Fruit fly (Drosophila melanogaster) whole organism, wandering third instar larva: ENCODE results near the gene CG1317.
A peak's percentile ranks its signal among the peaks of the same experiment; 100 is the strongest.

Experiments used
- CG32264 ChIP-seq: fragments of 200-800 bp; sonication (Bioruptor generic); optimal IDR thresholded peaks from 2 replicates; lab custom pipeline; 2016; ENCODE audit warnings: missing biosample characterization, missing genetic modification characterization
- CG9705 ChIP-seq: fragments of 200-800 bp; sonication (Bioruptor generic); optimal IDR thresholded peaks from 2 replicates; lab custom pipeline; 2018; ENCODE audit warnings: missing biosample characterization, mild to moderate bottlenecking, missing genetic modification characterization
- CrebA ChIP-seq: fragments of 200-800 bp; sonication (Bioruptor generic); optimal IDR thresholded peaks from 2 replicates; lab custom pipeline; 2016; ENCODE audit warnings: missing biosample characterization, mild to moderate bottlenecking, missing genetic modification characterization, borderline replicate concordance
- Dfd ChIP-seq: fragments of >200 bp; optimal IDR thresholded peaks from 2 replicates; lab custom pipeline; 2017; ENCODE audit warnings: missing biosample characterization, missing genetic modification characterization
- Dif ChIP-seq: fragments of 200-275, 200-300 bp; sonication (Bioruptor generic); optimal IDR thresholded peaks from 2 replicates; lab custom pipeline; 2018; ENCODE audit warnings: missing biosample characterization, missing genetic modification characterization; ENCODE audit not compliant: partially characterized antibody
- HLH106 ChIP-seq: fragments of 200-800 bp; optimal IDR thresholded peaks from 3 replicates; lab custom pipeline; 2019; ENCODE audit warnings: missing biosample characterization, mild to moderate bottlenecking, missing genetic modification characterization, moderate library complexity
- Hnf4 ChIP-seq: fragments of 200-800 bp; sonication (Bioruptor generic); optimal IDR thresholded peaks from 2 replicates; lab custom pipeline; 2016; ENCODE audit warnings: missing biosample characterization, mild to moderate bottlenecking, missing genetic modification characterization
- Hr78 ChIP-seq: fragments of >200 bp; optimal IDR thresholded peaks from 2 replicates; lab custom pipeline; 2017; ENCODE audit warnings: missing biosample characterization, missing genetic modification characterization
- Hr83 ChIP-seq: fragments of 200-300 bp; sonication (Bioruptor generic); optimal IDR thresholded peaks from 2 replicates; lab custom pipeline; 2016; ENCODE audit warnings: missing biosample characterization, mild to moderate bottlenecking, missing genetic modification characterization, moderate library complexity; ENCODE audit not compliant: poor library complexity, severe bottlenecking
- Jra ChIP-seq: sonication (Bioruptor generic); optimal IDR thresholded peaks from 2 replicates; lab custom pipeline; 2016; ENCODE audit warnings: missing biosample characterization, missing genetic modification characterization
- Mio ChIP-seq: sonication (Bioruptor generic); optimal IDR thresholded peaks from 2 replicates; lab custom pipeline; 2016; ENCODE audit warnings: missing biosample characterization, missing genetic modification characterization
- Myc ChIP-seq: fragments of >200 bp; optimal IDR thresholded peaks from 2 replicates; lab custom pipeline; 2017
- N ChIP-seq: fragments of >200 bp; optimal IDR thresholded peaks from 2 replicates; lab custom pipeline; 2018; ENCODE audit warnings: missing biosample characterization, missing external identifiers, missing genetic modification characterization
- OdsH ChIP-seq: fragments of 200-800 bp; sonication (Bioruptor generic); optimal IDR thresholded peaks from 2 replicates; lab custom pipeline; 2016; ENCODE audit warnings: missing biosample characterization, mild to moderate bottlenecking, missing genetic modification characterization
- Rel ChIP-seq, 2 experiments: fragments of 200-800 bp; sonication (Bioruptor generic) in 1 of 2; optimal IDR thresholded peaks; 2 replicates in 1 of 2; 3 replicates in 1 of 2; lab custom pipeline; 2016 to 2019; ENCODE audit warnings: mild to moderate bottlenecking in 2 of 2, missing biosample characterization in 2 of 2, missing genetic modification characterization in 2 of 2, moderate library complexity in 1 of 2
- Sp1 ChIP-seq: fragments of 200-800 bp; sonication (Bioruptor generic); optimal IDR thresholded peaks from 3 replicates; lab custom pipeline; 2019; ENCODE audit warnings: missing biosample characterization, mild to moderate bottlenecking, missing genetic modification characterization, moderate library complexity
- Vsx2 ChIP-seq: fragments of 200-300, 225-300 bp; sonication (Bioruptor generic); optimal IDR thresholded peaks from 2 replicates; lab custom pipeline; 2018; ENCODE audit warnings: missing biosample characterization, missing genetic modification characterization; ENCODE audit not compliant: partially characterized antibody
- br ChIP-seq: fragments of 200-800 bp; sonication (Bioruptor generic); optimal IDR thresholded peaks from 2 replicates; lab custom pipeline; 2016; ENCODE audit warnings: missing biosample characterization, missing genetic modification characterization
- brk ChIP-seq: fragments of 200-800 bp; sonication (Bioruptor generic); optimal IDR thresholded peaks from 2 replicates; lab custom pipeline; 2016; ENCODE audit warnings: missing biosample characterization, mild to moderate bottlenecking, missing genetic modification characterization
- dl ChIP-seq, 2 experiments: fragments of 175-275, 200-275 bp in 1 of 2; fragments of 200-275 bp in 1 of 2; sonication (Bioruptor generic); optimal IDR thresholded peaks; lab custom pipeline; 2018; ENCODE audit warnings: mild to moderate bottlenecking in 2 of 2, missing biosample characterization in 2 of 2, missing genetic modification characterization in 2 of 2, moderate library complexity in 2 of 2; ENCODE audit not compliant: partially characterized antibody in 2 of 2, insufficient read depth in 1 of 2
- dmrt93B ChIP-seq: fragments of 200-800 bp; sonication (Bioruptor generic); optimal IDR thresholded peaks from 2 replicates; lab custom pipeline; 2018; ENCODE audit warnings: missing biosample characterization, mild to moderate bottlenecking, missing genetic modification characterization
- dsf ChIP-seq: sonication (Bioruptor generic); optimal IDR thresholded peaks from 2 replicates; lab custom pipeline; 2016; ENCODE audit warnings: missing biosample characterization, missing genetic modification characterization, borderline replicate concordance
- ey ChIP-seq: fragments of 200-800 bp; sonication (Bioruptor generic); optimal IDR thresholded peaks from 2 replicates; lab custom pipeline; 2016; ENCODE audit warnings: missing biosample characterization, missing genetic modification characterization
- foxo ChIP-seq, 2 experiments: fragments of 200-800 bp; sonication (Bioruptor generic); optimal IDR thresholded peaks; 2 replicates in 1 of 2; 3 replicates in 1 of 2; lab custom pipeline; 2016 to 2017; ENCODE audit warnings: missing biosample characterization in 2 of 2, missing genetic modification characterization in 2 of 2
- fru ChIP-seq: fragments of 200-800 bp; sonication (Bioruptor generic); optimal IDR thresholded peaks from 3 replicates; lab custom pipeline; 2016; ENCODE audit warnings: missing biosample characterization, mild to moderate bottlenecking, missing genetic modification characterization
- h ChIP-seq: fragments of 200-800 bp; sonication (Bioruptor generic); optimal IDR thresholded peaks from 3 replicates; lab custom pipeline; 2016; ENCODE audit warnings: missing biosample characterization, mild to moderate bottlenecking, missing genetic modification characterization
- jim ChIP-seq: fragments of 175-275, 200-325 bp; sonication (Bioruptor generic); optimal IDR thresholded peaks from 2 replicates; lab custom pipeline; 2016; ENCODE audit warnings: missing biosample characterization, mild to moderate bottlenecking, missing genetic modification characterization
- lola ChIP-seq: fragments of >200 bp; optimal IDR thresholded peaks from 2 replicates; lab custom pipeline; 2017; ENCODE audit warnings: missing biosample characterization, missing genetic modification characterization
- pan ChIP-seq: fragments of >200 bp; optimal IDR thresholded peaks from 2 replicates; lab custom pipeline; 2017
- psq ChIP-seq: fragments of 200-800 bp; sonication (Bioruptor generic); optimal IDR thresholded peaks from 3 replicates; lab custom pipeline; 2017; ENCODE audit warnings: missing biosample characterization, mild to moderate bottlenecking, missing genetic modification characterization, moderate library complexity
- rgr ChIP-seq: fragments of 200-800 bp; sonication (Bioruptor generic); optimal IDR thresholded peaks from 3 replicates; lab custom pipeline; 2016; ENCODE audit warnings: missing biosample characterization, mild to moderate bottlenecking, missing genetic modification characterization
- sage ChIP-seq: fragments of 200-800 bp; sonication (Bioruptor generic); optimal IDR thresholded peaks from 2 replicates; lab custom pipeline; 2016; ENCODE audit warnings: missing biosample characterization, mild to moderate bottlenecking, missing genetic modification characterization
- sv ChIP-seq: fragments of 200-800 bp; sonication (Bioruptor generic); optimal IDR thresholded peaks from 3 replicates; lab custom pipeline; 2016; ENCODE audit warnings: missing biosample characterization, missing genetic modification characterization
- tai ChIP-seq: sonication (Bioruptor generic); optimal IDR thresholded peaks from 2 replicates; lab custom pipeline; 2016; ENCODE audit warnings: missing biosample characterization, missing genetic modification characterization
- usp ChIP-seq: fragments of >200 bp; optimal IDR thresholded peaks from 2 replicates; lab custom pipeline; 2017; ENCODE audit warnings: missing biosample characterization, missing genetic modification characterization
- woc ChIP-seq: sonication (Bioruptor generic); optimal IDR thresholded peaks from 2 replicates; lab custom pipeline; 2016; ENCODE audit warnings: missing biosample characterization, mild to moderate bottlenecking, missing genetic modification characterization

Gene CG1317

dm6 chr3L:2418769-2419168 lies 47.0 kb upstream of the CG1317 start:
- TF ChIP-seq Dif (GFP tag; lab: Kevin White, UChicago) = no peak
- peak; percentile 55 for TF ChIP-seq Jra (GFP tag; lab: Kevin White, UChicago)
- no peak for TF ChIP-seq usp
- peak; percentile 51 for TF ChIP-seq CG9705 (GFP tag; lab: Kevin White, UChicago)
- TF ChIP-seq foxo (GFP tag; optimal IDR thresholded peaks at IDR 0.05; lab: Kevin White, UChicago) = peak; percentile 68 to 90
- TF ChIP-seq Rel (GFP tag; optimal IDR thresholded peaks at IDR 0.05; lab: Kevin White, UChicago) = peak; percentile 60
- no peak for TF ChIP-seq Rel (tag; optimal IDR thresholded peaks at IDR 0.05; lab: Kevin White, UChicago)
- peak; percentile 75 for TF ChIP-seq rgr (GFP tag; lab: Kevin White, UChicago)
- peak; percentile 71 for TF ChIP-seq Hnf4
- no peak for TF ChIP-seq Dfd (GFP tag; lab: Kevin White, UChicago)
- TF ChIP-seq h (GFP tag; lab: Kevin White, UChicago) = peak; percentile 98
- TF ChIP-seq CG32264 (GFP tag; lab: Kevin White, UChicago) = peak; percentile 93
- no peak for TF ChIP-seq pan
- TF ChIP-seq psq = peak; percentile 55
- TF ChIP-seq br (GFP tag; lab: Kevin White, UChicago) = peak; percentile 72
- peak; percentile 41 for TF ChIP-seq Hr83 (GFP tag; lab: Kevin White, UChicago)
- TF ChIP-seq lola (GFP tag; lab: Kevin White, UChicago) = no peak
- TF ChIP-seq sage = peak; percentile 83
- TF ChIP-seq Sp1 = peak; percentile 72
- no peak for TF ChIP-seq N (GFP tag; lab: Kevin White, UChicago)
- TF ChIP-seq HLH106 (tag; lab: Kevin White, UChicago) = peak; percentile 75
- TF ChIP-seq woc (GFP tag; lab: Kevin White, UChicago) = peak; percentile 89
- TF ChIP-seq CrebA (GFP tag; lab: Kevin White, UChicago) = peak; percentile 19
- peak; percentile 86 for TF ChIP-seq fru
- TF ChIP-seq OdsH (GFP tag; lab: Kevin White, UChicago) = peak; percentile 72
- no peak for TF ChIP-seq brk (GFP tag; lab: Kevin White, UChicago)
- TF ChIP-seq dmrt93B = peak; percentile 79
- peak; percentile 75 for TF ChIP-seq ey (GFP tag; lab: Kevin White, UChicago)
- TF ChIP-seq sv (GFP tag; lab: Kevin White, UChicago) = peak; percentile 18
- no peak for TF ChIP-seq dl (GFP tag; optimal IDR thresholded peaks at IDR 0.05; lab: Kevin White, UChicago; ENCODE audit: insufficient read depth in 1 of 2, partially characterized antibody in 2 of 2)

dm6 chr3L:2417399-2418040 lies 45.8 kb upstream of the CG1317 start:
- TF ChIP-seq jim (GFP tag; lab: Kevin White, UChicago) (no peak), Hr78 (no peak), h (GFP tag; lab: Kevin White, UChicago) (peak; percentile 93), br (GFP tag; lab: Kevin White, UChicago) (peak; percentile 85), ey (GFP tag; lab: Kevin White, UChicago) (peak; percentile 75), lola (GFP tag; lab: Kevin White, UChicago) (no peak), brk (GFP tag; lab: Kevin White, UChicago) (peak; percentile 76), Sp1 (peak; percentile 96), tai (GFP tag; lab: Kevin White, UChicago) (peak; percentile 32), Vsx2 (GFP tag; lab: Kevin White, UChicago) (no peak), Hr83 (GFP tag; lab: Kevin White, UChicago) (peak; percentile 43), Dfd (GFP tag; lab: Kevin White, UChicago) (peak; percentile 89), sage (peak; percentile 18), fru (peak; percentile 89), rgr (GFP tag; lab: Kevin White, UChicago) (peak; percentile 87), psq (peak; percentile 93), Hnf4 (peak; percentile 64), Jra (GFP tag; lab: Kevin White, UChicago) (peak; percentile 51), HLH106 (tag; lab: Kevin White, UChicago) (peak; percentile 90), Mio (no peak), dmrt93B (peak; percentile 86), foxo (GFP tag; optimal IDR thresholded peaks at IDR 0.05; lab: Kevin White, UChicago) (peak in 1 of 2 experiments; percentile 93), usp (no peak), CG9705 (GFP tag; lab: Kevin White, UChicago) (peak; percentile 83), woc (GFP tag; lab: Kevin White, UChicago) (peak; percentile 36), N (GFP tag; lab: Kevin White, UChicago) (no peak), Dif (GFP tag; lab: Kevin White, UChicago) (peak; percentile 42), Rel (GFP tag; optimal IDR thresholded peaks at IDR 0.05; lab: Kevin White, UChicago) (peak; percentile 70), Rel (tag; optimal IDR thresholded peaks at IDR 0.05; lab: Kevin White, UChicago) (peak; percentile 23), CG32264 (GFP tag; lab: Kevin White, UChicago) (peak; percentile 4), dsf (GFP tag; lab: Kevin White, UChicago) (peak; percentile 42), Myc (no peak), pan (no peak), dl (GFP tag; optimal IDR thresholded peaks at IDR 0.05; lab: Kevin White, UChicago; ENCODE audit: insufficient read depth in 1 of 2, partially characterized antibody in 2 of 2) (no peak), OdsH (GFP tag; lab: Kevin White, UChicago) (peak; percentile 91), sv (GFP tag; lab: Kevin White, UChicago) (peak; percentile 7)
